Fruit fly (Drosophila melanogaster): ENCODE measurements around the gene CG7650.

The CG7650 gene

DNA sequence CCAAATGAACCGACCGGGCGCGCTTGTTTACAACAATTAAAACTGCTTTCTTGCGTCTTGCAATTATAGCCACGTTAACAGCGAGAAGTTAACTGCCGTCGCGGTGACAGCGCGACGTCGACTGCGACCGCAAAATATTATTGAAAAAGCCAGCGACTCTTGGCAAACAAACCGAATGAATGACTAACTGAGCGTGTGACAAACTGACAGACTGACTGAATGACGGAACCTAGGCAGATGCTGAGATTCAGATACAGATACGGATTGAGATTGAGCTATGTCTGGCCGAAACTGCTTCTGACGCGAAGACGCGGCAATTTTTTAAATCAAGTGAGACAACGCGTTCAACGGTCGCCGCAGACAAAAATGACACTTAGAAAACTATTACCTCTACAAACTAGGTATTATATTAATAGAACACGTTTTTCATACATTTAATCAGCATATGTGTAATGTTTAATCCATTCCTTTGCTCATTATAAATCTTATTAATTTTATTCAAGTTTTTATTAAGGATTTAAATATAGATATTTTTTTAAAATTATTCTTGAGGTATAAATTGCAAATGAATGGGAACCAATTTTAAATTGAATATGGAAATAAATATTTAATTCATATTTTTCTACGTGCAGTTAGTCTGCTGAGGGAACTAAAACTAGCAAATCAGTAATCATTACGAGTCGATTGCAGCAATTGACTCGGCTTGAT, 24.3 kb upstream of the CG7650 start:
- TF ChIP-seq CG8478 (optimal IDR thresholded peaks at IDR 0.05): no peak
- TF ChIP-seq CTCF (optimal IDR thresholded peaks at IDR 0.05): no peak

dm6 chr3L:15632653-15633052, 22.5 kb upstream of the CG7650 start:
- TF ChIP-seq CG8478 (optimal IDR thresholded peaks at IDR 0.05) (no peak), CTCF (optimal IDR thresholded peaks at IDR 0.05) (no peak)

- no peak for TF ChIP-seq CG8478 (optimal IDR thresholded peaks at IDR 0.05)
- TF ChIP-seq CTCF (optimal IDR thresholded peaks at IDR 0.05): no peak
Observed at dm6 chr3L:15631067-15631466, 20.9 kb upstream of the CG7650 start.

DNA sequence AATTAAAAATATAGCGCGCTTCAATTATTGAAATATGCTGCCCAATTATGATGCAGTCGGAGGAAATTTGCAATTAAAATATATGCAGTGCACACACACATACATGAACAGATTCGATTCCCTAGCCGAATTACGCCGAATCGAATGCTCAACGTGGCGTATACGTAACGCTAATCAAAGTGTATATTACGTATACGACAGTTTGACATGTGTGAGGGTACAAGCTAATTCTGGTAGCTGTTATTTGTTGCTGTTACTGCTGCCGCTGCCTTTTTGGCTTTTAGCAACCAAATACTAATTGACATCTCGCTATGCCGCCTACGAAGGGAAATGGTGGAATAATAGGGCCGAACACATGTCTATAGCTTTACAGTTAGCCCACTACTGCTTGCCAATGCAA, 17.1 kb upstream of the CG7650 start:
- TF ChIP-seq CTCF (optimal IDR thresholded peaks at IDR 0.05) (no peak), CG8478 (optimal IDR thresholded peaks at IDR 0.05) (no peak)

dm6 chr3L:15625676-15626414, 15.7 kb upstream of the CG7650 start:
- no peak for TF ChIP-seq CG8478 (optimal IDR thresholded peaks at IDR 0.05)
- no peak for TF ChIP-seq CTCF (optimal IDR thresholded peaks at IDR 0.05)

DNA sequence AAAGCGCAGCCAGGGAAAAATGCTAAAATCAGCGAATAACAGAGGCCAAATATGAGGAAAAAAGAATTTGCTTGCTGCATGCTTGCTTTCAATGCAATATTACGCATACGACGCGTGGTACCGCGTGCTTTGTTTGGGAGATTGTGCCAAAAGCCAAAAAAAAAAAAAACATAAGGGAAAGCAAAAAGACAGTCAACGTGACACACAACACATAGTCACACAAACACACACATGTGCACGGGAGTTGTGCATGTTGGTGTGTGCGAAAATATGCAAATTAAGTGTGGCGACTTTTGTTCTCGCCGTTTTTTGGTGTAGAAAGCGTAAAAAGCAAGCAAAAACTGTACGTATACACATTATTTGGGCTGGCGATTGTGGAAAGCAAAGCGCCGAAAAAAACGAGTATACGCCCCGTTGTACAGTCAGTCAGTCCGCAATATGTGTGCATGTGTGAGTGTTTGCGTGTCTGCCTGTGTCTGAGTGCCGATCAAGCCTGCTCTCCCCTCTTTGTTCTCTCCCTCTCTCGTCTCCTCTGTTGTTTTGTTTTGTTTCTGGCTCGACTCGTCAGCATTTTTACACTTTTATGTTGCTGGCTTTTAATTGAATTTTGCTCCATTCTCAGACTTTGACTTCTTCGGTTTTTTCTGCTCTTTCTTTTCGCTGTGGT, 14.9 kb upstream of the CG7650 start:
- TF ChIP-seq CTCF (optimal IDR thresholded peaks at IDR 0.05) (no peak), CG8478 (optimal IDR thresholded peaks at IDR 0.05) (no peak)

dm6 chr3L:15624097-15624496, 13.9 kb upstream of the CG7650 start:
- TF ChIP-seq CG8478 (optimal IDR thresholded peaks at IDR 0.05): no peak
- no peak for TF ChIP-seq CTCF (optimal IDR thresholded peaks at IDR 0.05)

DNA sequence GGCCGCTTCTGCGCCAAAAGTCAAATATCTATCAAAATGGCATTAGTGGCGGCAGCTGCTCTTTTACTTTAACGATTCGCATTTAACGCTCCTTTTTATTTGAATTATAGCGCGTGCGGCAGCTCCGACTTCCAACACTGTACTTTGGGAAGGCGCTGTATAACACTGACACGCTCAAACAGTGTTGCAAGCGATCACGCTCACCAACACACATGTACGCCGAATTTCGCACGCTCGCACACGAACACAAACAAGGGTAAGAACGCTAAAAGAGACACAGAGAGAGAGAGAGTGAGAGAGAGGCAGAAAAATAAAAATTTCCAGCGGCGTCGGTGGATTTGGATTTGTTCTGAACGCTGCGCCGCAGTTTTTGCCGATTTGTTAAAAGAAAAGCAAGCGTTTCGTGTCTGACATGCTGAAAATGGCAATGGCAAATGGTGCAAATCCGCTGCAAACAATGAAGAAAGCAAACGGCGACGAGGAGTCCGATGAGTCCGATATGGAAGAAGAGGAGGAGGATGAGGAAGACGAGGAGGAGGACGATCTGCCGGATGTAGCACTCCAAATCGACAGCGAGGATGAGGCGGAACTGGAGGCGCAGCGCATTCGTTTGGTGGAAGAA, 9.6 kb upstream of the CG7650 start, which contains the start of gene Phs:
Phs (plus strand) TSS at position 276 of the 622 bp plus-strand sequence.
- TF ChIP-seq CG8478 (optimal IDR thresholded peaks at IDR 0.05) (no peak), CTCF (optimal IDR thresholded peaks at IDR 0.05) (peak in 1 of 2 experiments; percentile 11)

DNA sequence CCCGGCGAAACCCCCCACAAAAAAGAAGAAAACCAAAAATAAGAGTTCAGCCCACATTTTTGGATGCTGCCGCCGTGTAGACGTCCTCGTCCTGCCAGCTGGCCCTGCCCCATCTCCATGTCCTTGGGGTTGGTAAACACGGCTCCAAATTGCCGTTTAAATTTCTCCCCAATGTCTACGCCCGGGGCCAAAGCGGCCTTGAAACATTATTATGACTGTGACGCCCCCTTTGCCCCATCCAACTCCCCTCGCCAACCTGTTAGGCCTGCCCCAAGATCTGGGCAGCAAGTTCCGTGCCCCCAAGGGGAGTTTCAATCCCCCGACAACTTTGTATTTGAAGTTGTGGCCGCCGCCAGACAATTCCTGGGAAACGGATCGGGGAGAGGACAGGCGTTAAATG, 6.7 kb upstream of the CG7650 start:
- TF ChIP-seq CTCF (optimal IDR thresholded peaks at IDR 0.05) (no peak), CG8478 (optimal IDR thresholded peaks at IDR 0.05) (no peak)

dm6 chr3L:15616490-15616889, 6.3 kb upstream of the CG7650 start:
- no peak for TF ChIP-seq CG8478 (optimal IDR thresholded peaks at IDR 0.05)
- TF ChIP-seq CTCF (optimal IDR thresholded peaks at IDR 0.05): no peak

- TF ChIP-seq CTCF (optimal IDR thresholded peaks at IDR 0.05) (no peak), CG8478 (optimal IDR thresholded peaks at IDR 0.05) (no peak)
Observed at dm6 chr3L:15612728-15613127, 2.5 kb upstream of the CG7650 start, which contains the start of gene CG13449. Gene CG13449 (minus strand): TSS chr3L:15612828.

DNA sequence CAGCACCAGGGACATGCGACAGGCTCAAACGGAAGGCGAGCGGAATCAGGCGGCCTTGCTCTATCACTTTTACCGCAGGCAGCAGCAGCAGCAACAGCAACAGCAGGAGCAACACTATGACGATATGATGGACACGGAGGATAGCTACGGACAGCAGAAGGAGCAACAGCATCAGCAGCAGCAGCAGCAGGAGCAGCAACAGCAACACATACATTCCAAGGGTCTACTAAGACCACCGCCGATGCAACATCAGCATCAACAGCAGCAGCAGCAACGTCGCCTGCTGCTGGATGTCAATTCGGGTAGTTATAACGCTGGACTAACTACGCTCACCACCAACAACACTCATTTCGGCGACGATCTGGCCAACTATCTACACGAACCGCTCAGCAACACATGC, 5.2 kb downstream of the CG7650 start:
- no peak for TF ChIP-seq CG8478 (optimal IDR thresholded peaks at IDR 0.05)
- TF ChIP-seq CTCF (optimal IDR thresholded peaks at IDR 0.05): no peak

DNA sequence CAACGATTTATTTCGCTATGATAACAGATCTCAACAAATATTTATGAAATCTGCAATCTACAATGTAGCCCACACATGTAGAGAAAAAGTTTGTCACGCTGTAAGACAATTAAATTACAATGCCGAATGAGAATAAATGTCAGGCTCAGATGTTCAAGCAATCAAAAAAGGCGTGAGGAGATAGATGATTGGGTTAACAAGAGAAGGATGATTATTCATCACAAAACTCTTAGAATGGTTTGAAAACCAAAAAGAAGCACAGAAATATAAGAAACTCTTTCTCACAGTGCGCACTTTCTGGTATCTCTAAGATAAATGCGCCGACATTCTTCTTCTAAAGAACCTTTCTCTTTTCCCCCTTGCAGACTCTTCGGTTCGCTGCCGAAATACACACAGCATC, 10.1 kb downstream of the CG7650 start:
- no peak for TF ChIP-seq CTCF (optimal IDR thresholded peaks at IDR 0.05)
- no peak for TF ChIP-seq CG8478 (optimal IDR thresholded peaks at IDR 0.05)

DNA sequence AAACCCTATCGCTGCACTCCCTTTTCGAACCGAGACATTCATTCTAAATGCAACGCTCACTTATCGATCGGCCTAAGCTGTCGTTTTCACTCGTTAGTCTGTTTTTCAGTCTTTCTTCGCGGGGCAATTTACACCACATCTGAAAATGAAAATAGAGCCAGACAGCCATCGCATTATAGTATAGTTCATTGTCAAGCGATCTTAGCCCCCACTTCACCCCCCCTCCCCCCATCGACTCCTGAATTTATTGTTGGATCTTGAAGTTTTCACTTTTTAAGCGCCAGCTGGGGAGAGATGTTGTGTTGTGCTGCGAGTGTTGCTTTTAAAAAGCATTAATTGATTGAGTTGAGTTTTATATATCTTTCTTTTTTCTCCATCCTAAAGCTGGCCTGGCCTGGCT, 11.0 kb downstream of the CG7650 start:
- TF ChIP-seq CG8478 (optimal IDR thresholded peaks at IDR 0.05) (no peak), CTCF (optimal IDR thresholded peaks at IDR 0.05) (no peak)

DNA sequence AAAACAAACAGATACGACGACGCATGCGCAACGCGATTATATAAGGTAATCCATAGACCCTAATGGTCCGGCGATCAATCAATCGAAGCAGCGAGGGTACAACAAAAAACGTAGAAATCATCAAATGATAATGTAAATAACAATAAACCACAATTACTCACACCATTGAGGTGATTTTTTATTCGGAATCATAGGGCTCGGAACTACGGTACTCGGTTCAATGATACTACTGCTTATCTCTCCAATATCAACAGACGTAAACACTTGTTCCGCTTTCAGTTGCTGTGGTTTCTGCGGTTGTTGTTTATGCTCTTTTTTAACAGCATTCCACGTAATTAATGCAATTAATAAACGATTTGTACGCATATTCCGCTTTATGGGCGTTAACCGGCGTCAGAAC, 12.2 kb downstream of the CG7650 start:
- TF ChIP-seq CTCF (optimal IDR thresholded peaks at IDR 0.05): no peak
- TF ChIP-seq CG8478 (optimal IDR thresholded peaks at IDR 0.05): no peak
